Fruit fly (Drosophila melanogaster) whole organism, pupa: ENCODE results near the gene JMJD5.

Experiments
- CG10348 ChIP-seq: fragments of 200-800 bp; sonication (Bioruptor generic); IDR thresholded peaks from 2 replicates; pipeline ENCODE4 v1.3.6; 2022; ENCODE audit warnings: missing biosample characterization, missing genetic modification characterization
- CG12605 ChIP-seq: fragments of 200-800 bp; sonication (Bioruptor generic); IDR thresholded peaks from 2 replicates; pipeline ENCODE4 v1.3.6; 2022; ENCODE audit warnings: missing biosample characterization, missing genetic modification characterization
- CG13204 ChIP-seq: fragments of 200-800 bp; sonication (Bioruptor generic); optimal IDR thresholded peaks from 2 replicates; lab custom pipeline; 2018; ENCODE audit warnings: missing biosample characterization, mild to moderate bottlenecking, missing genetic modification characterization, moderate library complexity
- CG14655 ChIP-seq: fragments of 200-800 bp; sonication (Bioruptor generic); optimal IDR thresholded peaks from 3 replicates; lab custom pipeline; 2017; ENCODE audit warnings: mild to moderate bottlenecking, missing biosample characterization, missing genetic modification reagents, missing genetic modification characterization
- CG15710 ChIP-seq: fragments of 200-800 bp; sonication (Bioruptor generic); optimal IDR thresholded peaks from 2 replicates; lab custom pipeline; 2018; ENCODE audit warnings: missing biosample characterization, mild to moderate bottlenecking, missing genetic modification characterization, moderate library complexity
- CG17806 ChIP-seq: fragments of 200-800 bp; sonication (Bioruptor generic); optimal IDR thresholded peaks from 2 replicates; lab custom pipeline; 2018; ENCODE audit warnings: missing biosample characterization, mild to moderate bottlenecking, missing genetic modification characterization, moderate library complexity
- CG32121 ChIP-seq: fragments of 200-800 bp; sonication (Bioruptor generic); IDR thresholded peaks from 2 replicates; pipeline ENCODE4 v1.3.6; 2022; ENCODE audit warnings: missing biosample characterization, missing genetic modification characterization
- CG34367 ChIP-seq: fragments of 200-800 bp; sonication (Bioruptor generic); optimal IDR thresholded peaks from 2 replicates; lab custom pipeline; 2018; ENCODE audit warnings: missing biosample characterization, mild to moderate bottlenecking, missing genetic modification characterization
- CG4496 ChIP-seq: fragments of 200-800 bp; sonication (Bioruptor generic); IDR thresholded peaks from 3 replicates; pipeline ENCODE4 v1.3.6; 2022; ENCODE audit warnings: missing biosample characterization, missing genetic modification characterization
- CG8159 ChIP-seq: fragments of 200-800 bp; sonication (Bioruptor generic); optimal IDR thresholded peaks from 3 replicates; lab custom pipeline; 2018; ENCODE audit warnings: missing biosample characterization, mild to moderate bottlenecking, missing genetic modification characterization, moderate library complexity
- CG8301 ChIP-seq: fragments of 200-800 bp; sonication (Bioruptor generic); optimal IDR thresholded peaks from 2 replicates; lab custom pipeline; 2018; ENCODE audit warnings: missing biosample characterization, mild to moderate bottlenecking, missing genetic modification characterization
- CG9948 ChIP-seq: fragments of 200-800 bp; sonication (Bioruptor generic); optimal IDR thresholded peaks from 2 replicates; lab custom pipeline; 2018; ENCODE audit warnings: missing biosample characterization, mild to moderate bottlenecking, missing genetic modification characterization, moderate library complexity
- D1 ChIP-seq: fragments of 200-800 bp; sonication (Bioruptor generic); optimal IDR thresholded peaks from 2 replicates; lab custom pipeline; 2018; ENCODE audit warnings: missing biosample characterization, mild to moderate bottlenecking, missing genetic modification characterization, moderate library complexity
- EcR ChIP-seq: fragments of 200-800 bp; sonication (Bioruptor generic); optimal IDR thresholded peaks from 3 replicates; lab custom pipeline; 2019; ENCODE audit warnings: missing biosample characterization, missing genetic modification characterization, mild to moderate bottlenecking, moderate library complexity, missing genetic modification reagents
- Ets98B ChIP-seq: fragments of 200-800 bp; sonication (Bioruptor generic); IDR thresholded peaks from 2 replicates; pipeline ENCODE4 v1.3.6; 2022; ENCODE audit warnings: missing biosample characterization, missing genetic modification characterization
- Pif1A ChIP-seq: fragments of 200-800 bp; sonication (Bioruptor generic); optimal IDR thresholded peaks from 3 replicates; lab custom pipeline; 2016; ENCODE audit warnings: missing biosample characterization, missing genetic modification characterization
- Pif1B ChIP-seq: fragments of 200-800 bp; sonication (Bioruptor generic); optimal IDR thresholded peaks from 3 replicates; lab custom pipeline; 2016; ENCODE audit warnings: missing biosample characterization, missing genetic modification characterization
- Snoo ChIP-seq: fragments of 200-800 bp; sonication (Bioruptor generic); optimal IDR thresholded peaks from 3 replicates; lab custom pipeline; 2017; ENCODE audit warnings: missing biosample characterization, mild to moderate bottlenecking, missing genetic modification characterization, inconsistent platforms
- fd96Ca ChIP-seq: fragments of 200-800 bp; sonication (Bioruptor generic); IDR thresholded peaks from 3 replicates; pipeline ENCODE4 v1.3.6; 2022; ENCODE audit warnings: missing biosample characterization, missing genetic modification characterization
- gl ChIP-seq: fragments of 200-800 bp; sonication (Bioruptor generic); optimal IDR thresholded peaks from 2 replicates; lab custom pipeline; 2018; ENCODE audit warnings: missing biosample characterization, mild to moderate bottlenecking, missing genetic modification characterization
- rn ChIP-seq: fragments of 200-800 bp; sonication (Bioruptor generic); IDR thresholded peaks from 2 replicates; pipeline ENCODE4 v1.3.6; 2022; ENCODE audit warnings: missing biosample characterization, missing genetic modification characterization

JMJD5 gene

DNA sequence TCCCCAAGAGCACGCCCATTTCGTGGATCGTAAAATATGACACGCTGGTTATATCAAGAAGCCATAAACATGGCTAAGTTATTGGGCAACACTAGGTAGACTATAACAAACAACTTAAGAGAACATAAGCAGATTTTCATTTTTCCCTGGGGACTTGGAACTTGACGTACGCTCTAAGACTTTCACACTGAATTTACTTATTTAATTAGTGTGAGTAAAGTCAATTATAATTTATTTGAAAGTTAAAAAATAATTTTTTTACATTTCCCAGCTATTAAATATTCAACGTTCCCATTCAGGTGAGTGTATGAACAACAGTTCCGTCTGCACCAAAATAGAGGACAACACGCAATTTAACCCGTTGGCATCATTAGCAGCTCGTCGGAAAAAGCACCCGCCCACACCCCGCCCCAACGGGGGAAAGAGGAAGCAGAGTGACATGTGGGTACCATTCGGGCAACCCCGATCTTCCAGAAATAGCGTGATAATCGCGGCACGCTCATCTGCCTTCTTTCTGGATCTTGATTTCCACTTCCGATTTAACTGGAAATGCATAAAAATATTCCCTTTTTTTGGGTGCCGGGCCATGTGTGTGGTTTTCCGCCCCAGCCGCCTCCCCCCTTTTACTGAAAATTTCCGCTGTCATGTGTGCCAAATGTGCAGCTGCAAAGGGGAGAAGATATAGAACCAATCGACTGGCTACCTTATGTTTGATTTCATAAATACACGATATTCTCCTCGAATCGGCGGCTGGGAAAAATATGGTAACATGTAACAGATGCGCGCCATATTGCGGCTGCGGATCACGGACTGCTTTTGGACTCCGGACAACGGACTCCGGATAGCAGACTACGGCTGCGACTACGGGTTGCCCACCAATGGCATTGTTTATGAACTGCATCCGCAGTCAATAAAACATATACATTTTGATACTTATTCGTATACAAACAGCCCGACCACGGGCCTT lies 25.6 kb downstream of the JMJD5 start:
- TF ChIP-seq CG34367 (tag; lab: Kevin White, UChicago) (no peak), CG4496 (0 out of 3 replicates have a peak, but pooled peaks have one; percentile 31), fd96Ca (GFP tag; lab: Robert Waterston, UW) (no peak), CG15710 (no peak), Snoo (tag; lab: Kevin White, UChicago) (no peak), CG8159 (tag; lab: Kevin White, UChicago) (no peak), CG10348 (no peak), CG13204 (GFP tag; lab: Kevin White, UChicago) (no peak)

DNA sequence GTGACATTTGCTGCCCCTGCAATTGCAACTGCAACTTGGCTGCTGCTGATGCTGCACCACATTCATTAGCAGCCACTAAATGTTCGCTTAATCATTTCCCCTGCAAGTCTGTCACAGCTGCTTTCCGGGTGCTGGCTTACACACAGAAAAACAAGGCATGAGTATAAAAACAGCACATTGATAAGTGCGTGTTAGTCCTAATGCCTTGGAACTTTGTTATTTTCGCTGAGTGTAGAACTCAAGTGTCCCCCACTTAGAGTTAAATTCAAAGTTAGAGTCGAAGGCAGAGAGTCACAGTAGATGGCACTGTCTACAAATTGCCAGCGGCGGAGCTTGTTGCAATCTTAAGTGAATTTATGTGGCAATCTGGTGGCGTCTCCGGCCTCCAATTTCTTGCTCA lies 27.2 kb downstream of the JMJD5 start:
- TF ChIP-seq CG8301 (tag; lab: Kevin White, UChicago) (peak; percentile 43), rn (no peak), CG4496 (peak; percentile 45; the same call in 1 of the 3 replicates), CG8159 (tag; lab: Kevin White, UChicago) (peak; percentile 31), Ets98B (GFP tag; lab: Robert Waterston, UW) (peak; percentile 33; the same call in 1 of the 2 replicates), CG34367 (tag; lab: Kevin White, UChicago) (no peak), CG9948 (peak; percentile 31), CG32121 (GFP tag; lab: Robert Waterston, UW) (no peak), D1 (tag; lab: Kevin White, UChicago) (no peak), EcR (GFP tag; lab: Kevin White, UChicago) (no peak), Pif1B (GFP tag; lab: Kevin White, UChicago) (no peak), CG10348 (no peak), CG13204 (GFP tag; lab: Kevin White, UChicago) (no peak), gl (tag; lab: Kevin White, UChicago) (no peak), Pif1A (GFP tag; lab: Kevin White, UChicago) (peak; percentile 21), CG14655 (GFP tag; lab: Kevin White, UChicago) (peak; percentile 56), CG15710 (peak; percentile 0), Snoo (tag; lab: Kevin White, UChicago) (no peak), CG12605 (GFP tag; lab: Robert Waterston, UW) (0 out of 2 replicates have a peak, but pooled peaks have one; percentile 16), CG17806 (peak; percentile 32), fd96Ca (GFP tag; lab: Robert Waterston, UW) (0 out of 3 replicates have a peak, but pooled peaks have one; percentile 44)

DNA sequence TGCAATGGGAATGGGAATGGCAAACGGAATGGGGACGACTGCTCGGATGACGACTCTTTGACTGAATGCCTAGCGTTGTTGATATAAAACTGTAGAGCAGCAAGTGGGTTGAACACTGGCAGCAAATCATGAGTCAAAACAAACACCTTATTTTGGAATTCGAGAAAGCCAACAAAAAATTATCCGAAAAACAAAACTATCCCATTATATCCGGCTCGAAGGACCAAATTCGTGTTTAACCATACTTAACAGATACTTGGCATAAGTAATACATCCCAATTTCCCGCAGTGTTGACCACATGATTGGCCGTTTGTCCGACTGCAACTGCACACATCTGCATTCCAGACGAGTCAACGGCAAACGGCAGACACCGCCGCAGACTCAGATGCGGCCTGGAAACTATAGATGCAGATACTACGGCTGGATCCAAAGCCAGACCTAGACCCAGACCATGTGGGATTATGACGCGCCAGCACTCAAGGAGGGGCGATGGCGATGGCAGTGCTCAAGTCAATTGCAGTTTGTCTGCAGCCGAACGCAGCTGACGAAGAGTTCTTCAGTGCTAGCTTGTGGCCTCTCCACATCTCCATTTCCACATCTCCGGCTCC lies 27.8 kb downstream of the JMJD5 start:
- peak; percentile 93 for TF ChIP-seq CG17806
- peak; percentile 91 for TF ChIP-seq CG34367 (tag; lab: Kevin White, UChicago)
- peak; percentile 96 for TF ChIP-seq CG14655 (GFP tag; lab: Kevin White, UChicago)
- peak; percentile 88 for TF ChIP-seq CG15710
- peak; percentile 96 for TF ChIP-seq CG32121 (GFP tag; lab: Robert Waterston, UW)
- TF ChIP-seq EcR (GFP tag; lab: Kevin White, UChicago) = peak; percentile 32
- TF ChIP-seq CG8159 (tag; lab: Kevin White, UChicago) = peak; percentile 90
- peak; percentile 92 for TF ChIP-seq CG12605 (GFP tag; lab: Robert Waterston, UW)
- TF ChIP-seq Snoo (tag; lab: Kevin White, UChicago) = no peak
- peak; percentile 58; the same call in 1 of the 2 replicates for TF ChIP-seq CG10348
- TF ChIP-seq Ets98B (GFP tag; lab: Robert Waterston, UW) = peak; percentile 97
- TF ChIP-seq fd96Ca (GFP tag; lab: Robert Waterston, UW) = peak; percentile 98
- peak; percentile 77 for TF ChIP-seq D1 (tag; lab: Kevin White, UChicago)
- peak; percentile 90 for TF ChIP-seq Pif1A (GFP tag; lab: Kevin White, UChicago)
- peak; percentile 97 for TF ChIP-seq CG4496
- peak; percentile 41 for TF ChIP-seq CG13204 (GFP tag; lab: Kevin White, UChicago)
- peak; percentile 85 for TF ChIP-seq Pif1B (GFP tag; lab: Kevin White, UChicago)
- peak; percentile 92 for TF ChIP-seq CG9948
- peak; percentile 87 for TF ChIP-seq gl (tag; lab: Kevin White, UChicago)
- peak; percentile 96 for TF ChIP-seq CG8301 (tag; lab: Kevin White, UChicago)
- peak; percentile 92 for TF ChIP-seq rn

DNA sequence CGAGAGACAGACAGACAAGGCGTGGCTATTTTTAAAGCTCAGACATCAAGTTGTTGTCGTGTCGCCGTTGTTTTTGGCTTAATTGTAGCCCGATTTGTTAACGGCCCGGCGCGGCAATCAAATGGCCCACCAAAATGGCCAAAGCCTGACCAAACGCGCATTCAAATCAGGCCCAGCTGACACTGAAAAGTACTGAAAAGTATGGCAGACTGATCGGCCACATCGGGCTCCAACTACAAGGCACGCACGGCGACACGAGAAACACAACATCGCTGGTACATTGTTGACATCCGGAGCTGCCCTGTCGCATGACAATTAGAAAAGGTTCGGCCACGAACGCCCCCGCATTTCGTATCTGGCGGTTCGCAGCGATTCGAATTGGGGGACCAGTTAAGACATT lies 29.3 kb downstream of the JMJD5 start:
- TF ChIP-seq CG12605 (GFP tag; lab: Robert Waterston, UW) (no peak), CG9948 (no peak), CG14655 (GFP tag; lab: Kevin White, UChicago) (no peak), CG10348 (no peak), D1 (tag; lab: Kevin White, UChicago) (no peak), CG15710 (no peak), CG13204 (GFP tag; lab: Kevin White, UChicago) (no peak), CG34367 (tag; lab: Kevin White, UChicago) (no peak), CG4496 (no peak), CG8301 (tag; lab: Kevin White, UChicago) (no peak)

DNA sequence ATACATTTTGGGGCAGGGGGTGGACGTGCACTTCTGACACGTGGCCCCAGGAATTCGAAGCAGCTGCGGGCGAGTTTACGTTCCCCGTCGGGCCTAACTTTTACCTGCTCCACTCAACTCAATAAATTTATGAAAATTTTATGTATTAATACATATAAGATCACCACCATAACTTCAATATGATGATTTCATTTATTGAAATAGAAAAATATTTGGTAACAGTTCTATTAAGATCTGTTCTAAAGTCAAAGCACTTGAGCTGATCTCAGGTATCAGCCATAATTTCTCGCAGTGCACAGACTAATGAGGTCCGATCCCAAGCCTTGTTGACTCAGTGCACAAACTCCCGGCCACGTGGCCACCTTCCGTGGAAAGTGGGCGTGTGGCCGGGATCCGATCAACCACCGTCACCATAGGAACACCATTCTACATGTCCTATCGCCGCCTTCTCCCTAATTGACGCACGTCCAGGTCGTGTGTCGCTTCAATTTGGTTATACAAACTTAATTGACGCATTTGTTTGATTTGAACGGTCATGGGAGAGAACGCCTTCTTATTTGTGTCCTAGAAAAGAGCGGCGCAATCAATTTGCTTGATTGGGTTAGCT lies 31.0 kb downstream of the JMJD5 start:
- no peak for TF ChIP-seq CG12605 (GFP tag; lab: Robert Waterston, UW)
- TF ChIP-seq fd96Ca (GFP tag; lab: Robert Waterston, UW) = 0 out of 3 replicates have a peak, but pooled peaks have one; percentile 28
- TF ChIP-seq, all 21 proteins: peak for 1
